Worm (Caenorhabditis elegans) whole organism, late embryonic: ENCODE results near the gene T06D4.6.

ENCODE experiments used
- C08G9.2 ChIP-seq: sonication (generic microtip); optimal IDR thresholded peaks from 2 replicates; lab custom pipeline; 2016; ENCODE audit warnings: mild to moderate bottlenecking, missing genetic modification characterization, moderate library complexity, missing compliant biosample characterization
- C38D4.7 ChIP-seq: fragments of 200-800 bp; sonication (Bioruptor generic); optimal IDR thresholded peaks from 2 replicates; lab custom pipeline; 2018; ENCODE audit warnings: mild to moderate bottlenecking, missing genetic modification characterization, moderate library complexity, missing compliant biosample characterization
- F13H6.1 ChIP-seq: sonication (generic microtip); optimal IDR thresholded peaks from 2 replicates; lab custom pipeline; 2016; ENCODE audit warnings: missing genetic modification characterization, missing compliant biosample characterization
- K02D7.2 ChIP-seq: sonication (generic microtip); optimal IDR thresholded peaks from 2 replicates; lab custom pipeline; 2017; ENCODE audit warnings: mild to moderate bottlenecking, missing genetic modification characterization, missing compliant biosample characterization
- K09A11.1 ChIP-seq: sonication (generic microtip); optimal IDR thresholded peaks from 2 replicates; lab custom pipeline; 2017; ENCODE audit warnings: antibody characterized with exemption, mild to moderate bottlenecking, missing genetic modification characterization, missing compliant biosample characterization; ENCODE audit not compliant: insufficient read depth
- T23F11.4 ChIP-seq: fragments of 200-800 bp; sonication (Bioruptor generic); optimal IDR thresholded peaks from 2 replicates; lab custom pipeline; 2018; ENCODE audit warnings: mild to moderate bottlenecking, missing genetic modification characterization, missing compliant biosample characterization
- Y22D7AL.16 ChIP-seq: sonication (generic microtip); optimal IDR thresholded peaks from 2 replicates; lab custom pipeline; 2016; ENCODE audit warnings: missing genetic modification characterization, missing compliant biosample characterization
- ahr-1 ChIP-seq: sonication (generic microtip); optimal IDR thresholded peaks from 2 replicates; lab custom pipeline; 2016; ENCODE audit warnings: missing genetic modification characterization, missing compliant biosample characterization
- ceh-18 ChIP-seq: sonication (generic microtip); optimal IDR thresholded peaks from 2 replicates; lab custom pipeline; 2016; ENCODE audit warnings: missing genetic modification characterization, missing compliant biosample characterization
- ceh-24 ChIP-seq: sonication (generic microtip); optimal IDR thresholded peaks from 2 replicates; lab custom pipeline; 2016; ENCODE audit warnings: mild to moderate bottlenecking, missing genetic modification characterization, missing compliant biosample characterization
- ceh-30 ChIP-seq: fragments of 150-350 bp; optimal IDR thresholded peaks from 2 replicates; lab custom pipeline; 2014; ENCODE audit warnings: missing biosample characterization, missing genetic modification characterization
- ceh-34 ChIP-seq: sonication (generic microtip); optimal IDR thresholded peaks from 2 replicates; lab custom pipeline; 2016; ENCODE audit warnings: mild to moderate bottlenecking, missing genetic modification characterization, missing compliant biosample characterization
- ceh-45 ChIP-seq: fragments of 200-800 bp; sonication (Bioruptor generic); IDR thresholded peaks from 2 replicates; pipeline ENCODE4 v1.3.6; 2022; ENCODE audit warnings: missing genetic modification reagents, missing genetic modification characterization, missing compliant biosample characterization
- ceh-6 ChIP-seq: fragments of 200-800 bp; sonication (Bioruptor generic); optimal IDR thresholded peaks from 2 replicates; lab custom pipeline; 2018; ENCODE audit warnings: mild to moderate bottlenecking, missing genetic modification characterization, missing compliant biosample characterization
- elt-4 ChIP-seq: sonication (generic microtip); optimal IDR thresholded peaks from 2 replicates; lab custom pipeline; 2016; ENCODE audit warnings: missing genetic modification characterization, missing compliant biosample characterization
- eyg-1 ChIP-seq: sonication (generic microtip); optimal IDR thresholded peaks from 2 replicates; lab custom pipeline; 2016; ENCODE audit warnings: missing genotype, missing genetic modification characterization, missing compliant biosample characterization
- fax-1 ChIP-seq: sonication (generic microtip); optimal IDR thresholded peaks from 2 replicates; lab custom pipeline; 2016; ENCODE audit warnings: missing genotype, missing genetic modification characterization, missing compliant biosample characterization
- fkh-6 ChIP-seq: sonication (generic microtip); optimal IDR thresholded peaks from 2 replicates; lab custom pipeline; 2016; ENCODE audit warnings: missing genetic modification characterization, missing compliant biosample characterization
- hlh-13 ChIP-seq: fragments of 200-800 bp; sonication (Bioruptor generic); optimal IDR thresholded peaks from 2 replicates; lab custom pipeline; 2018; ENCODE audit warnings: mild to moderate bottlenecking, missing genetic modification characterization, missing compliant biosample characterization
- hlh-15 ChIP-seq: sonication (generic microtip); optimal IDR thresholded peaks from 2 replicates; lab custom pipeline; 2016; ENCODE audit warnings: missing genetic modification characterization, missing compliant biosample characterization
- hlh-30 ChIP-seq: sonication (generic microtip); optimal IDR thresholded peaks from 2 replicates; lab custom pipeline; 2017; ENCODE audit warnings: antibody characterized with exemption, missing genetic modification characterization, missing compliant biosample characterization; ENCODE audit not compliant: insufficient read depth
- hlh-6 ChIP-seq: sonication (generic microtip); optimal IDR thresholded peaks from 2 replicates; lab custom pipeline; 2016; ENCODE audit warnings: missing genotype, missing genetic modification characterization, missing compliant biosample characterization
- lim-6 ChIP-seq: sonication (generic microtip); optimal IDR thresholded peaks from 2 replicates; lab custom pipeline; 2016; ENCODE audit warnings: missing genetic modification characterization, missing compliant biosample characterization
- madf-2 ChIP-seq: sonication (generic microtip); optimal IDR thresholded peaks from 2 replicates; lab custom pipeline; 2017; ENCODE audit warnings: missing genetic modification characterization, missing compliant biosample characterization
- nfya-1 ChIP-seq: sonication (generic microtip); optimal IDR thresholded peaks from 2 replicates; lab custom pipeline; 2017; ENCODE audit warnings: missing genetic modification characterization, mild to moderate bottlenecking, missing compliant biosample characterization, antibody characterized with exemption, moderate library complexity
- nhr-232 ChIP-seq: sonication (generic microtip); optimal IDR thresholded peaks from 2 replicates; lab custom pipeline; 2016; ENCODE audit warnings: missing genetic modification characterization, missing compliant biosample characterization
- pag-3 ChIP-seq: sonication (generic microtip); optimal IDR thresholded peaks from 2 replicates; lab custom pipeline; 2016; ENCODE audit warnings: missing compliant biosample characterization, missing genetic modification characterization, borderline replicate concordance
- pat-9 ChIP-seq: fragments of 200-800 bp; sonication (Bioruptor generic); optimal IDR thresholded peaks from 2 replicates; lab custom pipeline; 2018; ENCODE audit warnings: mild to moderate bottlenecking, missing genetic modification characterization, moderate library complexity, missing compliant biosample characterization
- pax-1 ChIP-seq: fragments of 150-350 bp; optimal IDR thresholded peaks from 2 replicates; lab custom pipeline; 2014; ENCODE audit warnings: missing biosample characterization, missing genetic modification characterization
- pha-2 ChIP-seq: sonication (generic microtip); optimal IDR thresholded peaks from 2 replicates; lab custom pipeline; 2017; ENCODE audit warnings: mild to moderate bottlenecking, missing genetic modification characterization, missing compliant biosample characterization
- pha-4 ChIP-seq: fragments of 150-350 bp; optimal IDR thresholded peaks from 2 replicates; lab custom pipeline; 2018; ENCODE audit warnings: missing biosample characterization, missing genetic modification reagents, missing genetic modification characterization
- pqm-1 ChIP-seq: sonication (generic microtip); optimal IDR thresholded peaks from 2 replicates; lab custom pipeline; 2016; ENCODE audit warnings: missing genetic modification characterization, missing compliant biosample characterization
- pros-1 ChIP-seq: fragments of 150-350 bp; optimal IDR thresholded peaks from 2 replicates; lab custom pipeline; 2014; ENCODE audit warnings: missing biosample characterization, missing genetic modification reagents, missing genetic modification characterization
- ref-2 ChIP-seq: sonication (generic microtip); optimal IDR thresholded peaks from 2 replicates; lab custom pipeline; 2016; ENCODE audit warnings: missing genetic modification characterization, missing compliant biosample characterization
- rnt-1 ChIP-seq: sonication (generic microtip); optimal IDR thresholded peaks from 2 replicates; lab custom pipeline; 2016; ENCODE audit warnings: missing genetic modification characterization, missing compliant biosample characterization
- sox-2 ChIP-seq: fragments of 200-800 bp; sonication (Bioruptor generic); IDR thresholded peaks from 2 replicates; pipeline ENCODE4 v1.3.6; 2022; ENCODE audit warnings: missing genetic modification reagents, missing genetic modification characterization, missing compliant biosample characterization
- unc-3 ChIP-seq, 2 experiments: fragments of 200-800 bp in 1 of 2; sonication (Bioruptor generic) in 1 of 2; sonication (generic microtip) in 1 of 2; conservative IDR thresholded peaks in 1 of 2; optimal IDR thresholded peaks in 1 of 2; 2 replicates each; pipeline versions ENCODE4 v1.3.6 to Lab custom; 2016 to 2022; ENCODE audit warnings: missing compliant biosample characterization in 2 of 2, missing genetic modification characterization in 2 of 2, missing genetic modification reagents in 1 of 2
- unc-42 ChIP-seq: sonication (generic microtip); optimal IDR thresholded peaks from 2 replicates; lab custom pipeline; 2016; ENCODE audit warnings: missing genotype, missing genetic modification characterization, missing compliant biosample characterization
- zip-5 ChIP-seq: sonication (generic microtip); optimal IDR thresholded peaks from 2 replicates; lab custom pipeline; 2016; ENCODE audit warnings: missing genetic modification characterization, missing compliant biosample characterization
- ztf-16 ChIP-seq: sonication (generic microtip); optimal IDR thresholded peaks from 2 replicates; lab custom pipeline; 2017; ENCODE audit warnings: missing genetic modification characterization, missing compliant biosample characterization

T06D4.6 gene

ce11 chrII:3371010-3371409 is 16.4 kb downstream of the T06D4.6 start, which contains the start of gene bath-23:
bath-23 (plus strand) TSS chrII:3371310.
- no peak for TF ChIP-seq sox-2 (GFP tag; lab: Robert Waterston, UW)
- no peak for TF ChIP-seq C38D4.7 (GFP tag; lab: Kevin White, UChicago)
- TF ChIP-seq hlh-30, result no peak
- TF ChIP-seq unc-3 (GFP tag; conservative IDR thresholded peaks at IDR 0.05; lab: Robert Waterston, UW), result no peak
- no peak for TF ChIP-seq unc-3 (tag; optimal IDR thresholded peaks at IDR 0.05; lab: Kevin White, UChicago)
- no peak for TF ChIP-seq ztf-16 (tag; lab: Kevin White, UChicago)
- TF ChIP-seq eyg-1, result no peak
- TF ChIP-seq nfya-1 (tag; lab: Kevin White, UChicago), result no peak
- TF ChIP-seq K02D7.2 (tag; lab: Kevin White, UChicago), result no peak
- TF ChIP-seq madf-2 (tag; lab: Kevin White, UChicago), result no peak
- TF ChIP-seq ceh-45 (GFP tag; lab: Robert Waterston, UW), result no peak
- no peak for TF ChIP-seq rnt-1
- no peak for TF ChIP-seq zip-5 (tag; lab: Kevin White, UChicago)

- TF ChIP-seq nfya-1 (tag; lab: Kevin White, UChicago), result peak; percentile 96
- no peak for TF ChIP-seq F13H6.1 (tag; lab: Kevin White, UChicago)
Observed at ce11 chrII:3370061-3370460, 17.3 kb downstream of the T06D4.6 start, which contains the start of gene Y49F6C.8. Y49F6C.8 (minus strand) TSS chrII:3370111.

- TF ChIP-seq elt-4 (tag; lab: Kevin White, UChicago) (no peak), C08G9.2 (tag; lab: Kevin White, UChicago) (no peak), K09A11.1 (tag; lab: Kevin White, UChicago) (no peak), ref-2 (tag; lab: Kevin White, UChicago) (no peak), madf-2 (tag; lab: Kevin White, UChicago) (no peak), ceh-30 (no peak), hlh-30 (no peak), hlh-15 (tag; lab: Kevin White, UChicago) (no peak), hlh-6 (tag; lab: Kevin White, UChicago) (no peak), ceh-18 (tag; lab: Kevin White, UChicago) (no peak), hlh-13 (no peak), fax-1 (tag; lab: Kevin White, UChicago) (no peak), ceh-34 (tag; lab: Kevin White, UChicago) (no peak), fkh-6 (tag; lab: Kevin White, UChicago) (no peak), lim-6 (no peak), unc-42 (tag; lab: Kevin White, UChicago) (no peak), pag-3 (tag; lab: Kevin White, UChicago) (no peak), ceh-24 (tag; lab: Kevin White, UChicago) (no peak), T23F11.4 (GFP tag; lab: Kevin White, UChicago) (no peak)
Observed at ce11 chrII:3368097-3368496, 19.3 kb downstream of the T06D4.6 start, which contains the start of gene Y49F6C.7. Y49F6C.7 (minus strand) TSS chrII:3368197.

ce11 chrII:3367100-3367499 is 20.3 kb downstream of the T06D4.6 start, which contains the start of gene Y49F6C.6:
Y49F6C.6 (minus strand) TSS chrII:3367200.
- no peak for TF ChIP-seq nhr-232
- TF ChIP-seq C38D4.7 (GFP tag; lab: Kevin White, UChicago), result no peak
- TF ChIP-seq pha-4, result no peak

ce11 chrII:3358834-3359233 is 28.6 kb downstream of the T06D4.6 start, which contains the start of the genes lido-14 and bath-27:
lido-14 (plus strand) TSS chrII:3359134.
bath-27 (plus strand) TSS chrII:3359139.
- TF ChIP-seq K02D7.2 (tag; lab: Kevin White, UChicago), result no peak
- no peak for TF ChIP-seq pha-2
- no peak for TF ChIP-seq hlh-30
- no peak for TF ChIP-seq pax-1 (tag; lab: Kevin White, UChicago)
- TF ChIP-seq ceh-30, result no peak
- TF ChIP-seq nhr-232, result no peak
- no peak for TF ChIP-seq pat-9 (tag; lab: Kevin White, UChicago)
- no peak for TF ChIP-seq pqm-1 (tag; lab: Kevin White, UChicago)
- TF ChIP-seq pros-1 (tag; lab: Kevin White, UChicago), result no peak
- no peak for TF ChIP-seq ceh-6 (GFP tag; lab: Kevin White, UChicago)
- TF ChIP-seq Y22D7AL.16 (tag; lab: Kevin White, UChicago), result no peak
- TF ChIP-seq ahr-1 (tag; lab: Kevin White, UChicago), result no peak
